Fruit fly (Drosophila melanogaster) whole organism, embryonic: Measurements from ENCODE around the gene CG13801.

Experiments
- CG10366 ChIP-seq: fragments of 200-800 bp; sonication (Bioruptor generic); IDR thresholded peaks from 2 replicates; pipeline ENCODE4 v1.3.6; 2022; ENCODE audit warnings: missing biosample characterization, missing genetic modification characterization
- CG11695 ChIP-seq: fragments of 200-800 bp; sonication (Bioruptor generic); IDR thresholded peaks from 3 replicates; pipeline ENCODE4 v1.3.6; 2022; ENCODE audit warnings: missing biosample characterization, missing genetic modification characterization
- CG13424 ChIP-seq: fragments of 200-800 bp; sonication (Bioruptor generic); optimal IDR thresholded peaks from 2 replicates; lab custom pipeline; 2019; ENCODE audit warnings: missing biosample characterization, mild to moderate bottlenecking, missing genetic modification characterization, moderate library complexity
- CG14441 ChIP-seq: fragments of 200-800 bp; sonication (Bioruptor generic); IDR thresholded peaks from 2 replicates; pipeline ENCODE4 v1.3.6; 2022; ENCODE audit warnings: missing biosample characterization, missing genetic modification characterization
- CG16779 ChIP-seq: fragments of 200-800 bp; sonication (Bioruptor generic); IDR thresholded peaks from 2 replicates; pipeline ENCODE4 v1.3.6; 2022; ENCODE audit warnings: missing biosample characterization, missing genetic modification characterization
- CG34376 ChIP-seq: fragments of 200-800 bp; sonication (Bioruptor generic); optimal IDR thresholded peaks from 2 replicates; lab custom pipeline; 2018; ENCODE audit warnings: missing biosample characterization, mild to moderate bottlenecking, missing genetic modification characterization
- CG4282 ChIP-seq: fragments of 200-800 bp; sonication (Bioruptor generic); optimal IDR thresholded peaks from 2 replicates; lab custom pipeline; 2016; ENCODE audit warnings: missing biosample characterization, missing genetic modification characterization
- CG4617 ChIP-seq: fragments of 200-800 bp; sonication (Bioruptor generic); optimal IDR thresholded peaks from 3 replicates; lab custom pipeline; 2016; ENCODE audit warnings: missing biosample characterization, missing genetic modification characterization, borderline replicate concordance
- CG5180 ChIP-seq: fragments of 200-800 bp; sonication (Bioruptor generic); optimal IDR thresholded peaks from 3 replicates; lab custom pipeline; 2017; ENCODE audit warnings: missing biosample characterization, missing genetic modification characterization, mild to moderate bottlenecking, moderate library complexity, missing genetic modification reagents
- CG5953 ChIP-seq: fragments of 200-800 bp; sonication (Bioruptor generic); IDR thresholded peaks from 2 replicates; pipeline ENCODE4 v1.3.6; 2022; ENCODE audit warnings: missing biosample characterization, missing genetic modification characterization
- CG6175 ChIP-seq: fragments of 200-800 bp; sonication (Bioruptor generic); IDR thresholded peaks from 3 replicates; pipeline ENCODE4 v1.3.6; 2022; ENCODE audit warnings: missing biosample characterization, missing genetic modification characterization
- CG6654 ChIP-seq: fragments of 200-800 bp; sonication (Bioruptor generic); optimal IDR thresholded peaks from 2 replicates; lab custom pipeline; 2017; ENCODE audit warnings: missing biosample characterization, mild to moderate bottlenecking, missing genetic modification characterization
- CG6813 ChIP-seq: fragments of 200-800 bp; sonication (Bioruptor generic); optimal IDR thresholded peaks from 2 replicates; lab custom pipeline; 2017; ENCODE audit warnings: missing biosample characterization, missing genetic modification characterization, mild to moderate bottlenecking, moderate library complexity, missing genetic modification reagents
- CG8281 ChIP-seq: fragments of 200-800 bp; sonication (Bioruptor generic); optimal IDR thresholded peaks from 2 replicates; lab custom pipeline; 2018; ENCODE audit warnings: missing biosample characterization, mild to moderate bottlenecking, missing genetic modification characterization, moderate library complexity
- CG8359 ChIP-seq: fragments of 200-800 bp; sonication (Bioruptor generic); optimal IDR thresholded peaks from 2 replicates; lab custom pipeline; 2017; ENCODE audit warnings: missing biosample characterization, mild to moderate bottlenecking, missing genetic modification characterization, borderline replicate concordance
- CG9609 ChIP-seq: fragments of 200-800 bp; sonication (Bioruptor generic); optimal IDR thresholded peaks from 3 replicates; lab custom pipeline; 2016; ENCODE audit warnings: missing biosample characterization, missing genetic modification characterization
- CoRest ChIP-seq: fragments of 200-800 bp; sonication (Bioruptor generic); optimal IDR thresholded peaks from 3 replicates; lab custom pipeline; 2018; ENCODE audit warnings: missing biosample characterization, mild to moderate bottlenecking, missing genetic modification characterization, moderate library complexity
- D ChIP-seq, 2 experiments: fragments of 200-800 bp in 1 of 2; fragments of >200 bp in 1 of 2; sonication (Bioruptor generic) in 1 of 2; optimal IDR thresholded peaks; 2 replicates in 1 of 2; 3 replicates in 1 of 2; lab custom pipeline; 2017; ENCODE audit warnings: mild to moderate bottlenecking in 1 of 2, missing biosample characterization in 1 of 2, missing genetic modification characterization in 1 of 2, missing genetic modification reagents in 1 of 2
- D19B ChIP-seq: fragments of 200-800 bp; sonication (Bioruptor generic); optimal IDR thresholded peaks from 2 replicates; lab custom pipeline; 2017; ENCODE audit warnings: missing biosample characterization, mild to moderate bottlenecking, missing genetic modification characterization
- HLH3B ChIP-seq: fragments of 200-800 bp; sonication (Bioruptor generic); IDR thresholded peaks from 2 replicates; pipeline ENCODE4 v1.3.6; 2022; ENCODE audit warnings: missing biosample characterization, missing genetic modification characterization
- Hey ChIP-seq: fragments of 200-800 bp; sonication (Bioruptor generic); optimal IDR thresholded peaks from 3 replicates; lab custom pipeline; 2018; ENCODE audit warnings: missing biosample characterization, mild to moderate bottlenecking, missing genetic modification characterization
- Nf-YA ChIP-seq: fragments of 200-800 bp; sonication (Bioruptor generic); IDR thresholded peaks from 2 replicates; pipeline ENCODE4 v1.3.6; 2022; ENCODE audit warnings: missing biosample characterization, missing genetic modification characterization
- Nf-YB ChIP-seq: fragments of 200-800 bp; sonication (Bioruptor generic); optimal IDR thresholded peaks from 3 replicates; lab custom pipeline; 2019; ENCODE audit warnings: missing biosample characterization, mild to moderate bottlenecking, missing genetic modification characterization, moderate library complexity
- Oli ChIP-seq: fragments of 200-800 bp; sonication (Bioruptor generic); optimal IDR thresholded peaks from 2 replicates; lab custom pipeline; 2018; ENCODE audit warnings: missing biosample characterization, mild to moderate bottlenecking, missing genetic modification characterization, moderate library complexity
- Ptx1 ChIP-seq: fragments of 200-800 bp; sonication (Bioruptor generic); IDR thresholded peaks from 2 replicates; pipeline ENCODE4 v1.3.6; 2022; ENCODE audit warnings: missing biosample characterization, missing genetic modification characterization
- Sin3A ChIP-seq: fragments of >200 bp; optimal IDR thresholded peaks from 2 replicates; lab custom pipeline; 2018
- Spps ChIP-seq: fragments of 200-800 bp; sonication (Bioruptor generic); optimal IDR thresholded peaks from 2 replicates; lab custom pipeline; 2018; ENCODE audit warnings: missing biosample characterization, mild to moderate bottlenecking, missing genetic modification characterization
- Sry-β ChIP-seq: fragments of 200-800 bp; sonication (Bioruptor generic); optimal IDR thresholded peaks from 2 replicates; lab custom pipeline; 2018; ENCODE audit warnings: missing biosample characterization, mild to moderate bottlenecking, missing genetic modification characterization, moderate library complexity
- TFAM ChIP-seq: fragments of 200-800 bp; sonication (Bioruptor generic); optimal IDR thresholded peaks from 2 replicates; lab custom pipeline; 2017; ENCODE audit warnings: missing biosample characterization, missing genetic modification characterization, inconsistent platforms
- Trl ChIP-seq, 3 experiments: fragments of >200 bp in 2 of 3; fragments of 200-800 bp in 1 of 3; sonication (Bioruptor generic) in 1 of 3; optimal IDR thresholded peaks; 2 replicates in 1 of 3; 3 replicates in 2 of 3; lab custom pipeline; 2016 to 2017; ENCODE audit warnings: missing biosample characterization in 1 of 3, missing genetic modification characterization in 1 of 3
- Xbp1 ChIP-seq: fragments of 200-800 bp; sonication (Bioruptor generic); optimal IDR thresholded peaks from 3 replicates; lab custom pipeline; 2016; ENCODE audit warnings: missing biosample characterization, mild to moderate bottlenecking, missing genetic modification characterization
- amos ChIP-seq: fragments of 200-800 bp; sonication (Bioruptor generic); IDR thresholded peaks from 2 replicates; pipeline ENCODE4 v1.3.6; 2022; ENCODE audit warnings: missing biosample characterization, missing genetic modification characterization; ENCODE audit not compliant: partially characterized antibody
- ap ChIP-seq: fragments of 200-800 bp; sonication (Bioruptor generic); IDR thresholded peaks from 2 replicates; pipeline ENCODE4 v1.3.6; 2022; ENCODE audit warnings: missing biosample characterization, missing genetic modification characterization
- ash1 ChIP-seq: fragments of 200-800 bp; sonication (Bioruptor generic); optimal IDR thresholded peaks from 2 replicates; lab custom pipeline; 2018; ENCODE audit warnings: missing biosample characterization, mild to moderate bottlenecking, missing genetic modification characterization
- az2 ChIP-seq: fragments of 200-800 bp; sonication (Bioruptor generic); optimal IDR thresholded peaks from 3 replicates; lab custom pipeline; 2016; ENCODE audit warnings: missing biosample characterization, missing genetic modification characterization
- bcd ChIP-seq: fragments of 200-800 bp; sonication (Bioruptor generic); optimal IDR thresholded peaks from 2 replicates; lab custom pipeline; 2017; ENCODE audit warnings: missing biosample characterization, mild to moderate bottlenecking, missing genetic modification characterization
- bsh ChIP-seq, 2 experiments: fragments of 200-800 bp; sonication (Bioruptor generic); optimal IDR thresholded peaks; 2 replicates each; lab custom pipeline; 2017 to 2018; ENCODE audit warnings: mild to moderate bottlenecking in 2 of 2, missing biosample characterization in 2 of 2, missing genetic modification characterization in 2 of 2, moderate library complexity in 1 of 2
- chif ChIP-seq, 2 experiments: fragments of 200-800 bp; sonication (Bioruptor generic); optimal IDR thresholded peaks; 3 replicates each; lab custom pipeline; 2016; ENCODE audit warnings: missing biosample characterization in 2 of 2, missing genetic modification characterization in 2 of 2
- dmrt99B ChIP-seq: fragments of 200-800 bp; sonication (Bioruptor generic); optimal IDR thresholded peaks from 2 replicates; lab custom pipeline; 2018; ENCODE audit warnings: missing biosample characterization, mild to moderate bottlenecking, missing genetic modification characterization, moderate library complexity
- dpn ChIP-seq, 2 experiments: fragments of 200-800 bp; sonication (Bioruptor generic); optimal IDR thresholded peaks; 3 replicates each; lab custom pipeline; 2016; ENCODE audit warnings: missing biosample characterization in 2 of 2, missing genetic modification characterization in 2 of 2
- fru ChIP-seq: fragments of >200 bp; optimal IDR thresholded peaks from 2 replicates; lab custom pipeline; 2017
- gcm ChIP-seq: fragments of 200-800 bp; sonication (Bioruptor generic); optimal IDR thresholded peaks from 2 replicates; lab custom pipeline; 2019; ENCODE audit warnings: missing biosample characterization, mild to moderate bottlenecking, missing genetic modification characterization, moderate library complexity
- h ChIP-seq: fragments of >200 bp; optimal IDR thresholded peaks from 2 replicates; lab custom pipeline; 2017
- ham ChIP-seq: fragments of 200-800 bp; sonication (Bioruptor generic); IDR thresholded peaks from 2 replicates; pipeline ENCODE4 v1.3.6; 2022; ENCODE audit warnings: missing biosample characterization, missing genetic modification characterization
- mirr ChIP-seq: fragments of 200-800 bp; sonication (Bioruptor generic); optimal IDR thresholded peaks from 3 replicates; lab custom pipeline; 2018; ENCODE audit warnings: missing biosample characterization, mild to moderate bottlenecking, missing genetic modification characterization
- phol ChIP-seq: fragments of 200-800 bp; sonication (Bioruptor generic); optimal IDR thresholded peaks from 3 replicates; lab custom pipeline; 2018; ENCODE audit warnings: missing biosample characterization, mild to moderate bottlenecking, missing genetic modification characterization, moderate library complexity
- pros ChIP-seq: fragments of 200-800 bp; sonication (Bioruptor generic); optimal IDR thresholded peaks from 3 replicates; lab custom pipeline; 2019; ENCODE audit warnings: missing biosample characterization, mild to moderate bottlenecking, missing genetic modification characterization, moderate library complexity
- row ChIP-seq: fragments of 200-800 bp; sonication (Bioruptor generic); IDR thresholded peaks from 3 replicates; pipeline ENCODE4 v1.3.6; 2022; ENCODE audit warnings: missing biosample characterization, missing genetic modification characterization
- schlank ChIP-seq: fragments of 200-800 bp; sonication (Bioruptor generic); optimal IDR thresholded peaks from 2 replicates; lab custom pipeline; 2018; ENCODE audit warnings: missing biosample characterization, mild to moderate bottlenecking, missing genetic modification characterization
- sens-2 ChIP-seq: fragments of 200-800 bp; sonication (Bioruptor generic); IDR thresholded peaks from 2 replicates; pipeline ENCODE4 v1.3.6; 2022; ENCODE audit warnings: missing biosample characterization, missing genetic modification characterization
- ttk ChIP-seq: fragments of 200-800 bp; sonication (Bioruptor generic); IDR thresholded peaks from 2 replicates; pipeline ENCODE4 v2.1.2; 2022; ENCODE audit warnings: missing biosample characterization, missing genetic modification characterization

The CG13801 gene

DNA sequence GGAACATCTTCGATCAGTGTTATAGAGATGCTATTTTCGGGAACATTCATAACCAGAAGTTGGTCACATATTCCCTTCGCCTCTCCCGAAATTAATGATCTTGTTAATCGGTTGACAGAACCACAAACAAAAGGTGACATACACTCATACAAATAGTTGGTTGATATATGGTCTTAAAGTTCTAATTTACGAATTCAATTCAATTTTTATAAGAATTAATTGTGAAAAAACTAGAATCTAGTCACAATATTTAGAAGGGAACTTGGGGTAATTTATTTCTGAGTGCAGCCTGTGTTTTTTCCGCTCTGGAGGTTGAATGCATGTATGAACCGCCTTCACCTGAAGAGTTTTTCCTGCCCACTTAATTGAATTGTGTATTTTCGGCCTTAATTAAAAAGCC, 39.4 kb downstream of the CG13801 start (continued):
- TF ChIP-seq sens-2 (GFP tag; lab: Robert Waterston, UW) = no peak
- no peak for TF ChIP-seq ham (GFP tag; lab: Robert Waterston, UW)
- TF ChIP-seq h = no peak
- no peak for TF ChIP-seq ash1 (GFP tag; lab: Kevin White, UChicago)
- TF ChIP-seq mirr = no peak
- TF ChIP-seq CG13424 (tag; lab: Kevin White, UChicago) = peak; percentile 20
- no peak for TF ChIP-seq Nf-YB (GFP tag; lab: Kevin White, UChicago)
- TF ChIP-seq gcm = no peak
- TF ChIP-seq row (GFP tag; lab: Robert Waterston, UW) = 0 out of 3 replicates have a peak, but pooled peaks have one; percentile 12
- no peak for TF ChIP-seq dpn (GFP tag; optimal IDR thresholded peaks at IDR 0.05; lab: Kevin White, UChicago)
- peak in 1 of 2 experiments; percentile 70 for TF ChIP-seq bsh (GFP tag; optimal IDR thresholded peaks at IDR 0.05; lab: Kevin White, UChicago)
- TF ChIP-seq Ptx1 = no peak
- no peak for TF ChIP-seq chif (GFP tag; optimal IDR thresholded peaks at IDR 0.05; lab: Kevin White, UChicago)
- TF ChIP-seq TFAM (GFP tag; lab: Kevin White, UChicago) = no peak
- no peak for TF ChIP-seq D (optimal IDR thresholded peaks at IDR 0.05; lab: Kevin White, UChicago)
- no peak for TF ChIP-seq D (GFP tag; optimal IDR thresholded peaks at IDR 0.05; lab: Kevin White, UChicago)
- TF ChIP-seq Sin3A (lab: Kevin White, UChicago) = no peak
- no peak for TF ChIP-seq CoRest (tag; lab: Kevin White, UChicago)
- no peak for TF ChIP-seq CG14441 (GFP tag; lab: Robert Waterston, UW)
- no peak for TF ChIP-seq CG6654 (GFP tag; lab: Kevin White, UChicago)
- TF ChIP-seq phol (tag; lab: Kevin White, UChicago) = peak; percentile 17
- no peak for TF ChIP-seq CG6813
- no peak for TF ChIP-seq amos (GFP tag; lab: Robert Waterston, UW)
- peak; percentile 10 for TF ChIP-seq dmrt99B (tag; lab: Kevin White, UChicago)
- TF ChIP-seq CG10366 (GFP tag; lab: Robert Waterston, UW) = 0 out of 2 replicates have a peak, but pooled peaks have one; percentile 8
- TF ChIP-seq CG8281 = no peak
- TF ChIP-seq CG5953 (GFP tag; lab: Robert Waterston, UW) = no peak
- no peak for TF ChIP-seq bcd (GFP tag; lab: Kevin White, UChicago)
- TF ChIP-seq schlank = no peak
- TF ChIP-seq CG5180 (GFP tag; lab: Kevin White, UChicago) = no peak
- TF ChIP-seq Spps (tag; lab: Kevin White, UChicago) = no peak
- no peak for TF ChIP-seq ttk (GFP tag; lab: Robert Waterston, UW)
- TF ChIP-seq Hey (tag; lab: Kevin White, UChicago) = no peak
- no peak for TF ChIP-seq CG16779
- no peak for TF ChIP-seq CG34376 (GFP tag; lab: Kevin White, UChicago)
- no peak for TF ChIP-seq HLH3B (GFP tag; lab: Robert Waterston, UW)
- no peak for TF ChIP-seq Trl (optimal IDR thresholded peaks at IDR 0.05; lab: Kevin White, UChicago)
- no peak for TF ChIP-seq Trl (GFP tag; optimal IDR thresholded peaks at IDR 0.05; lab: Kevin White, UChicago)
- TF ChIP-seq CG11695 (GFP tag; lab: Robert Waterston, UW) = no peak
- no peak for TF ChIP-seq az2 (GFP tag; lab: Kevin White, UChicago)
- TF ChIP-seq Xbp1 (GFP tag; lab: Kevin White, UChicago) = peak; percentile 15
- TF ChIP-seq ap (GFP tag; lab: Robert Waterston, UW) = peak; percentile 39; the same call in 1 of the 2 replicates
- TF ChIP-seq Nf-YA (GFP tag; lab: Robert Waterston, UW) = no peak
- TF ChIP-seq Sry-β (GFP tag; lab: Kevin White, UChicago) = no peak
- no peak for TF ChIP-seq CG4617 (GFP tag; lab: Kevin White, UChicago)
- TF ChIP-seq Oli (tag; lab: Kevin White, UChicago) = peak; percentile 3
- no peak for TF ChIP-seq D19B (GFP tag; lab: Kevin White, UChicago)
- no peak for TF ChIP-seq pros
- TF ChIP-seq CG4282 (GFP tag; lab: Kevin White, UChicago) = no peak
- no peak for TF ChIP-seq CG9609 (GFP tag; lab: Kevin White, UChicago)
- TF ChIP-seq CG6175 (GFP tag; lab: Robert Waterston, UW) = no peak
- no peak for TF ChIP-seq CG8359
- TF ChIP-seq fru (lab: Kevin White, UChicago) = no peak
